Fruit fly (Drosophila melanogaster) whole organism, embryonic: ENCODE results near the gene hook.

Source experiments
- ATbp ChIP-seq: fragments of 200-800 bp; sonication (Bioruptor generic); optimal IDR thresholded peaks from 2 replicates; lab custom pipeline; 2017; ENCODE audit warnings: missing biosample characterization, mild to moderate bottlenecking, missing genetic modification characterization, missing genetic modification reagents
- Ada2b ChIP-seq: fragments of 200-800 bp; sonication (Bioruptor generic); IDR thresholded peaks from 2 replicates; pipeline ENCODE4 v1.3.6; 2022; ENCODE audit warnings: missing biosample characterization, missing genetic modification characterization
- CG13123 ChIP-seq: fragments of 200-800 bp; sonication (Bioruptor generic); optimal IDR thresholded peaks from 2 replicates; lab custom pipeline; 2016; ENCODE audit warnings: missing biosample characterization, missing genetic modification characterization
- CG14050 ChIP-seq: fragments of 200-800 bp; sonication (Bioruptor generic); IDR thresholded peaks from 3 replicates; pipeline ENCODE4 v1.3.6; 2022; ENCODE audit warnings: missing biosample characterization, missing genetic modification characterization
- CG14860 ChIP-seq: fragments of 200-800 bp; sonication (Bioruptor generic); IDR thresholded peaks from 3 replicates; pipeline ENCODE4 v1.3.6; 2022; ENCODE audit warnings: missing biosample characterization, missing genetic modification characterization; ENCODE audit not compliant: partially characterized antibody
- CG15696 ChIP-seq: fragments of 200-800 bp; sonication (Bioruptor generic); optimal IDR thresholded peaks from 2 replicates; lab custom pipeline; 2019; ENCODE audit warnings: missing biosample characterization, mild to moderate bottlenecking, missing genetic modification characterization, moderate library complexity
- CG33557 ChIP-seq: fragments of 200-800 bp; sonication (Bioruptor generic); optimal IDR thresholded peaks from 2 replicates; lab custom pipeline; 2019; ENCODE audit warnings: missing biosample characterization, mild to moderate bottlenecking, missing genetic modification characterization, moderate library complexity
- CG3407 ChIP-seq: fragments of 200-800 bp; sonication (Bioruptor generic); optimal IDR thresholded peaks from 2 replicates; lab custom pipeline; 2018; ENCODE audit warnings: missing biosample characterization, mild to moderate bottlenecking, missing genetic modification characterization
- CG34224 ChIP-seq: fragments of 200-800 bp; sonication (Bioruptor generic); IDR thresholded peaks from 3 replicates; pipeline ENCODE4 v1.3.6; 2022; ENCODE audit warnings: missing biosample characterization, missing genetic modification characterization; ENCODE audit not compliant: partially characterized antibody
- CG6175 ChIP-seq: fragments of 200-800 bp; sonication (Bioruptor generic); IDR thresholded peaks from 3 replicates; pipeline ENCODE4 v1.3.6; 2022; ENCODE audit warnings: missing biosample characterization, missing genetic modification characterization
- CG7357 ChIP-seq: fragments of 200-800 bp; sonication (Bioruptor generic); IDR thresholded peaks from 3 replicates; pipeline ENCODE4 v1.3.6; 2022; ENCODE audit warnings: missing biosample characterization, missing genetic modification characterization
- CG8924 ChIP-seq: fragments of 200-800 bp; optimal IDR thresholded peaks from 3 replicates; lab custom pipeline; 2019; ENCODE audit warnings: missing biosample characterization, mild to moderate bottlenecking, missing genetic modification characterization, moderate library complexity
- CG9797 ChIP-seq: fragments of 200-800 bp; sonication (Bioruptor generic); optimal IDR thresholded peaks from 3 replicates; lab custom pipeline; 2018; ENCODE audit warnings: missing biosample characterization, mild to moderate bottlenecking, missing genetic modification characterization
- CG9817 ChIP-seq: fragments of 200-800 bp; sonication (Bioruptor generic); optimal IDR thresholded peaks from 2 replicates; lab custom pipeline; 2018; ENCODE audit warnings: missing biosample characterization, mild to moderate bottlenecking, missing genetic modification characterization, moderate library complexity
- CG9876 ChIP-seq: fragments of 200-800 bp; sonication (Bioruptor generic); optimal IDR thresholded peaks from 2 replicates; lab custom pipeline; 2016; ENCODE audit warnings: missing biosample characterization, missing genetic modification characterization
- HLH54F ChIP-seq: fragments of 200-800 bp; sonication (Bioruptor generic); optimal IDR thresholded peaks from 3 replicates; lab custom pipeline; 2016; ENCODE audit warnings: missing biosample characterization, missing genetic modification characterization
- HmgD ChIP-seq: fragments of 200-800 bp; sonication (Bioruptor generic); optimal IDR thresholded peaks from 3 replicates; lab custom pipeline; 2016; ENCODE audit warnings: missing biosample characterization, missing genetic modification characterization
- Lhr ChIP-seq: fragments of 200-800 bp; sonication (Bioruptor generic); optimal IDR thresholded peaks from 3 replicates; lab custom pipeline; 2017; ENCODE audit warnings: mild to moderate bottlenecking, missing biosample characterization, missing genetic modification reagents, missing genetic modification characterization
- Mes4 ChIP-seq: fragments of 200-800 bp; sonication (Bioruptor generic); optimal IDR thresholded peaks from 2 replicates; lab custom pipeline; 2016; ENCODE audit warnings: missing biosample characterization, missing genetic modification characterization
- Nf-YB ChIP-seq: fragments of 200-800 bp; sonication (Bioruptor generic); optimal IDR thresholded peaks from 3 replicates; lab custom pipeline; 2019; ENCODE audit warnings: missing biosample characterization, mild to moderate bottlenecking, missing genetic modification characterization, moderate library complexity
- NfI ChIP-seq: fragments of 200-800 bp; sonication (Bioruptor generic); optimal IDR thresholded peaks from 3 replicates; lab custom pipeline; 2018; ENCODE audit warnings: missing biosample characterization, mild to moderate bottlenecking, missing genetic modification characterization, moderate library complexity
- Oli ChIP-seq: fragments of 200-800 bp; sonication (Bioruptor generic); optimal IDR thresholded peaks from 2 replicates; lab custom pipeline; 2018; ENCODE audit warnings: missing biosample characterization, mild to moderate bottlenecking, missing genetic modification characterization, moderate library complexity
- PHDP ChIP-seq: fragments of 200-800 bp; sonication (Bioruptor generic); optimal IDR thresholded peaks from 3 replicates; lab custom pipeline; 2018; ENCODE audit warnings: missing biosample characterization, mild to moderate bottlenecking, missing genetic modification characterization, moderate library complexity
- Rfx ChIP-seq: fragments of 200-800 bp; sonication (Bioruptor generic); IDR thresholded peaks from 2 replicates; pipeline ENCODE4 v1.3.6; 2022; ENCODE audit warnings: missing biosample characterization, missing genetic modification characterization
- TFAM ChIP-seq: fragments of 200-800 bp; sonication (Bioruptor generic); optimal IDR thresholded peaks from 2 replicates; lab custom pipeline; 2017; ENCODE audit warnings: missing biosample characterization, missing genetic modification characterization, inconsistent platforms
- Taf1 ChIP-seq: fragments of 200-800 bp; sonication (Bioruptor generic); IDR thresholded peaks from 2 replicates; pipeline ENCODE4 v1.3.6; 2022; ENCODE audit warnings: missing biosample characterization, missing genetic modification characterization
- YL-1 ChIP-seq: fragments of 200-800 bp; sonication (Bioruptor generic); optimal IDR thresholded peaks from 3 replicates; lab custom pipeline; 2017; ENCODE audit warnings: missing biosample characterization, mild to moderate bottlenecking, missing genetic modification characterization
- cas ChIP-seq: fragments of 200-800 bp; sonication (Bioruptor generic); IDR thresholded peaks from 2 replicates; pipeline ENCODE4 v1.3.6; 2022; ENCODE audit warnings: missing biosample characterization, missing genetic modification characterization
- cato ChIP-seq: fragments of 200-800 bp; sonication (Bioruptor generic); optimal IDR thresholded peaks from 2 replicates; lab custom pipeline; 2016; ENCODE audit warnings: missing biosample characterization, missing genetic modification characterization, borderline replicate concordance
- ci ChIP-seq: fragments of 200-800 bp; sonication (Bioruptor generic); IDR thresholded peaks from 3 replicates; pipeline ENCODE4 v1.3.6; 2022; ENCODE audit warnings: missing biosample characterization, missing genetic modification characterization
- da ChIP-seq: fragments of 200-800 bp; sonication (Bioruptor generic); optimal IDR thresholded peaks from 2 replicates; lab custom pipeline; 2016; ENCODE audit warnings: missing biosample characterization, missing genetic modification characterization
- dati ChIP-seq: fragments of 200-800 bp; sonication (Bioruptor generic); IDR thresholded peaks from 2 replicates; pipeline ENCODE4 v1.3.6; 2022; ENCODE audit warnings: missing biosample characterization, missing genetic modification characterization
- exex ChIP-seq: fragments of 200-800 bp; sonication (Bioruptor generic); optimal IDR thresholded peaks from 4 replicates; lab custom pipeline; 2018; ENCODE audit warnings: missing biosample characterization, mild to moderate bottlenecking, missing genetic modification characterization, moderate library complexity
- fd3F ChIP-seq: fragments of 200-800 bp; sonication (Bioruptor generic); optimal IDR thresholded peaks from 2 replicates; lab custom pipeline; 2018; ENCODE audit warnings: missing biosample characterization, mild to moderate bottlenecking, missing genetic modification characterization, moderate library complexity
- ham ChIP-seq: fragments of 200-800 bp; sonication (Bioruptor generic); IDR thresholded peaks from 2 replicates; pipeline ENCODE4 v1.3.6; 2022; ENCODE audit warnings: missing biosample characterization, missing genetic modification characterization
- inv ChIP-seq: fragments of 200-800 bp; sonication (Bioruptor generic); IDR thresholded peaks from 2 replicates; pipeline ENCODE4 v1.3.6; 2022; ENCODE audit warnings: missing biosample characterization, missing genetic modification characterization; ENCODE audit not compliant: partially characterized antibody
- lab ChIP-seq: fragments of 200-800 bp; sonication (Bioruptor generic); optimal IDR thresholded peaks from 3 replicates; lab custom pipeline; 2017; ENCODE audit warnings: missing biosample characterization, missing genetic modification characterization, mild to moderate bottlenecking, moderate library complexity, missing genetic modification reagents
- lilli ChIP-seq: fragments of 200-800 bp; sonication (Bioruptor generic); optimal IDR thresholded peaks from 3 replicates; lab custom pipeline; 2016; ENCODE audit warnings: missing biosample characterization, missing genetic modification characterization
- maf-S ChIP-seq: fragments of 200-800 bp; sonication (Bioruptor generic); optimal IDR thresholded peaks from 2 replicates; lab custom pipeline; 2016; ENCODE audit warnings: missing biosample characterization, missing genetic modification characterization
- mam ChIP-seq: fragments of 200-800 bp; sonication (Bioruptor generic); optimal IDR thresholded peaks from 3 replicates; lab custom pipeline; 2016; ENCODE audit warnings: missing biosample characterization, missing genetic modification characterization
- nau ChIP-seq: fragments of 200-800 bp; sonication (Bioruptor generic); optimal IDR thresholded peaks from 3 replicates; lab custom pipeline; 2017; ENCODE audit warnings: missing biosample characterization, mild to moderate bottlenecking, missing genetic modification characterization, missing genetic modification reagents
- peb ChIP-seq: fragments of 200-800 bp; sonication (Bioruptor generic); IDR thresholded peaks from 2 replicates; pipeline ENCODE4 v1.3.6; 2022; ENCODE audit warnings: missing biosample characterization, missing genetic modification characterization
- pfk ChIP-seq: fragments of 200-800 bp; sonication (Bioruptor generic); optimal IDR thresholded peaks from 2 replicates; lab custom pipeline; 2018; ENCODE audit warnings: missing biosample characterization, mild to moderate bottlenecking, missing genetic modification characterization, moderate library complexity
- pum ChIP-seq: fragments of 200-800 bp; sonication (Bioruptor generic); optimal IDR thresholded peaks from 2 replicates; lab custom pipeline; 2016; ENCODE audit warnings: missing biosample characterization, missing genetic modification characterization
- run ChIP-seq: fragments of 200-800 bp; sonication (Bioruptor generic); optimal IDR thresholded peaks from 3 replicates; lab custom pipeline; 2018; ENCODE audit warnings: missing biosample characterization, mild to moderate bottlenecking, missing genetic modification characterization
- schlank ChIP-seq: fragments of 200-800 bp; sonication (Bioruptor generic); optimal IDR thresholded peaks from 2 replicates; lab custom pipeline; 2018; ENCODE audit warnings: missing biosample characterization, mild to moderate bottlenecking, missing genetic modification characterization
- sob ChIP-seq: fragments of 200-800 bp; sonication (Bioruptor generic); IDR thresholded peaks from 2 replicates; pipeline ENCODE4 v1.3.6; 2022; ENCODE audit warnings: missing biosample characterization, missing genetic modification characterization
- usp ChIP-seq: fragments of >200 bp; optimal IDR thresholded peaks from 2 replicates; lab custom pipeline; 2017; ENCODE audit warnings: missing biosample characterization, missing genetic modification characterization
- wek ChIP-seq: fragments of 200-800 bp; sonication (Bioruptor generic); optimal IDR thresholded peaks from 3 replicates; lab custom pipeline; 2018; ENCODE audit warnings: missing biosample characterization, mild to moderate bottlenecking, missing genetic modification characterization, moderate library complexity

The hook gene

dm6 chr2L:19023972-19024743, 9.1 kb downstream of the hook start (continued):
- TF ChIP-seq inv (no peak), fd3F (GFP tag; lab: Kevin White, UChicago) (peak; percentile 47), ham (GFP tag; lab: Robert Waterston, UW) (no peak), CG9797 (GFP tag; lab: Kevin White, UChicago) (no peak), HLH54F (GFP tag; lab: Kevin White, UChicago) (no peak), CG8924 (peak; percentile 84), CG15696 (tag; lab: Kevin White, UChicago) (peak; percentile 9), CG14860 (GFP tag; lab: Robert Waterston, UW) (no peak), CG3407 (GFP tag; lab: Kevin White, UChicago) (peak; percentile 15), HmgD (no peak), run (peak; percentile 38), ATbp (GFP tag; lab: Kevin White, UChicago) (peak; percentile 53), lab (GFP tag; lab: Kevin White, UChicago) (peak; percentile 86), ci (GFP tag; lab: Robert Waterston, UW) (no peak), CG33557 (GFP tag; lab: Kevin White, UChicago) (no peak), Oli (tag; lab: Kevin White, UChicago) (peak; percentile 80), mam (GFP tag; lab: Kevin White, UChicago) (peak; percentile 51), sob (GFP tag; lab: Robert Waterston, UW) (peak; percentile 28; the same call in 1 of the 2 replicates), schlank (tag; lab: Kevin White, UChicago) (peak; percentile 21), NfI (peak; percentile 71), maf-S (no peak), CG7357 (GFP tag; lab: Robert Waterston, UW) (no peak), PHDP (tag; lab: Kevin White, UChicago) (peak; percentile 79), lilli (peak; percentile 50), usp (GFP tag; lab: Kevin White, UChicago) (no peak), CG9817 (tag; lab: Kevin White, UChicago) (peak; percentile 65), TFAM (GFP tag; lab: Kevin White, UChicago) (no peak), wek (no peak), cas (GFP tag; lab: Robert Waterston, UW) (no peak), CG34224 (GFP tag; lab: Robert Waterston, UW) (no peak), dati (GFP tag; lab: Robert Waterston, UW) (no peak), cato (GFP tag; lab: Kevin White, UChicago) (no peak), nau (GFP tag; lab: Kevin White, UChicago) (peak; percentile 54), da (GFP tag; lab: Kevin White, UChicago) (no peak), CG13123 (GFP tag; lab: Kevin White, UChicago) (no peak), CG9876 (GFP tag; lab: Kevin White, UChicago) (no peak), Taf1 (GFP tag; lab: Robert Waterston, UW) (no peak), pfk (GFP tag; lab: Kevin White, UChicago) (no peak), Ada2b (GFP tag; lab: Robert Waterston, UW) (peak; percentile 39; the same call in 1 of the 2 replicates), exex (tag; lab: Kevin White, UChicago) (peak; percentile 15), YL-1 (peak; percentile 5), pum (GFP tag; lab: Kevin White, UChicago) (peak; percentile 17), CG14050 (GFP tag; lab: Robert Waterston, UW) (no peak), CG6175 (GFP tag; lab: Robert Waterston, UW) (no peak), Lhr (GFP tag; lab: Kevin White, UChicago) (no peak), peb (GFP tag; lab: Robert Waterston, UW) (no peak; the same call in 1 of the 2 replicates), Nf-YB (peak; percentile 57), Mes4 (GFP tag; lab: Kevin White, UChicago) (no peak), Rfx (GFP tag; lab: Robert Waterston, UW) (peak; percentile 34; the same call in 1 of the 2 replicates)
